Worm (Caenorhabditis elegans) whole organism, mixed stage, embryonic: ENCODE data around the gene capa-1.

ENCODE experiments used
- M03D4.4 ChIP-seq: sonication (generic microtip); optimal IDR thresholded peaks from 2 replicates; lab custom pipeline; 2017; ENCODE audit warnings: mild to moderate bottlenecking, missing genetic modification characterization, missing compliant biosample characterization
- blmp-1 ChIP-seq: fragments of 150-350 bp; optimal IDR thresholded peaks from 2 replicates; lab custom pipeline; 2014; ENCODE audit warnings: missing biosample characterization, missing genetic modification characterization
- ceh-39 ChIP-seq: fragments of 150-350 bp; optimal IDR thresholded peaks from 2 replicates; lab custom pipeline; 2014; ENCODE audit warnings: missing biosample characterization, missing genetic modification characterization
- ceh-43 ChIP-seq: fragments of 200-800 bp; sonication (Bioruptor generic); optimal IDR thresholded peaks from 2 replicates; lab custom pipeline; 2018; ENCODE audit warnings: mild to moderate bottlenecking, missing genetic modification characterization, moderate library complexity, missing compliant biosample characterization
- ceh-83 ChIP-seq: fragments of 200-800 bp; sonication (Bioruptor generic); optimal IDR thresholded peaks from 2 replicates; lab custom pipeline; 2018; ENCODE audit warnings: mild to moderate bottlenecking, missing genetic modification characterization, missing compliant biosample characterization
- ces-1 ChIP-seq: fragments of 150-350 bp; optimal IDR thresholded peaks from 2 replicates; lab custom pipeline; 2014; ENCODE audit warnings: missing biosample characterization, missing genetic modification reagents, missing genetic modification characterization
- elt-1 ChIP-seq: sonication (generic microtip); optimal IDR thresholded peaks from 2 replicates; lab custom pipeline; 2017; ENCODE audit warnings: missing genetic modification characterization, mild to moderate bottlenecking, missing compliant biosample characterization, antibody characterized with exemption, moderate library complexity, borderline replicate concordance; ENCODE audit not compliant: insufficient read depth
- elt-3 ChIP-seq: fragments of 150-350 bp; optimal IDR thresholded peaks from 2 replicates; lab custom pipeline; 2014; ENCODE audit warnings: missing biosample characterization, missing genetic modification characterization
- flh-1 ChIP-seq: fragments of 200-800 bp; sonication (Bioruptor generic); optimal IDR thresholded peaks from 2 replicates; lab custom pipeline; 2018; ENCODE audit warnings: mild to moderate bottlenecking, missing genetic modification characterization, moderate library complexity, missing compliant biosample characterization
- hlh-1 ChIP-seq: fragments of 150-350 bp; optimal IDR thresholded peaks from 2 replicates; lab custom pipeline; 2014; ENCODE audit warnings: missing biosample characterization, missing genetic modification reagents, missing genetic modification characterization
- lin-13 ChIP-seq: fragments of 150-350 bp; optimal IDR thresholded peaks from 2 replicates; lab custom pipeline; 2014; ENCODE audit warnings: missing biosample characterization, missing genetic modification characterization
- lin-32 ChIP-seq: fragments of 200-800 bp; sonication (Bioruptor generic); optimal IDR thresholded peaks from 2 replicates; lab custom pipeline; 2018; ENCODE audit warnings: mild to moderate bottlenecking, missing genetic modification characterization, missing compliant biosample characterization
- lsy-2 ChIP-seq: fragments of 150-350 bp; optimal IDR thresholded peaks from 2 replicates; lab custom pipeline; 2014; ENCODE audit warnings: missing biosample characterization, missing genetic modification characterization
- mab-5 ChIP-seq: fragments of 150-350 bp; optimal IDR thresholded peaks from 2 replicates; lab custom pipeline; 2014; ENCODE audit warnings: missing biosample characterization, missing genetic modification characterization
- mep-1 ChIP-seq: fragments of 150-350 bp; optimal IDR thresholded peaks from 2 replicates; lab custom pipeline; 2017; ENCODE audit warnings: missing biosample characterization, missing genetic modification reagents, missing genetic modification characterization, inconsistent platforms
- mls-2 ChIP-seq: sonication (generic microtip); optimal IDR thresholded peaks from 2 replicates; lab custom pipeline; 2016; ENCODE audit warnings: mild to moderate bottlenecking, missing genetic modification characterization, moderate library complexity, missing compliant biosample characterization
- nhr-12 ChIP-seq: fragments of 150-350 bp; optimal IDR thresholded peaks from 2 replicates; lab custom pipeline; 2014; ENCODE audit warnings: missing biosample characterization, missing genetic modification characterization
- nhr-2 ChIP-seq: fragments of 150-350 bp; optimal IDR thresholded peaks from 2 replicates; lab custom pipeline; 2014; ENCODE audit warnings: missing biosample characterization, missing genetic modification characterization
- nhr-237 ChIP-seq: fragments of 150-350 bp; optimal IDR thresholded peaks from 2 replicates; lab custom pipeline; 2014; ENCODE audit warnings: missing biosample characterization, missing genetic modification characterization
- nhr-28 ChIP-seq: fragments of 150-350 bp; optimal IDR thresholded peaks from 2 replicates; lab custom pipeline; 2014; ENCODE audit warnings: missing biosample characterization, missing genetic modification characterization
- nhr-76 ChIP-seq: sonication (generic microtip); optimal IDR thresholded peaks from 2 replicates; lab custom pipeline; 2017; ENCODE audit warnings: missing biosample characterization, missing genetic modification characterization
- pha-4 ChIP-seq: fragments of 150-350 bp; optimal IDR thresholded peaks from 2 replicates; lab custom pipeline; 2018; ENCODE audit warnings: missing biosample characterization, missing genetic modification reagents, missing genetic modification characterization
- sem-2 ChIP-seq: fragments of 200-800 bp; sonication (Bioruptor generic); optimal IDR thresholded peaks from 2 replicates; lab custom pipeline; 2018; ENCODE audit warnings: mild to moderate bottlenecking, missing genetic modification characterization, missing compliant biosample characterization
- snpc-4 ChIP-seq: fragments of 150-350 bp; optimal IDR thresholded peaks from 2 replicates; lab custom pipeline; 2014; ENCODE audit warnings: missing biosample characterization, missing genetic modification characterization
- sptf-1 ChIP-seq: sonication (generic microtip); optimal IDR thresholded peaks from 2 replicates; lab custom pipeline; 2017; ENCODE audit warnings: mild to moderate bottlenecking, missing genetic modification characterization, moderate library complexity, missing compliant biosample characterization
- tbx-8 ChIP-seq: fragments of 200-800 bp; sonication (Bioruptor generic); optimal IDR thresholded peaks from 2 replicates; lab custom pipeline; 2018; ENCODE audit warnings: mild to moderate bottlenecking, missing genetic modification characterization, moderate library complexity, missing compliant biosample characterization
- unc-120 ChIP-seq: sonication (generic microtip); optimal IDR thresholded peaks from 2 replicates; lab custom pipeline; 2017; ENCODE audit warnings: missing genetic modification characterization, missing compliant biosample characterization; ENCODE audit not compliant: poor library complexity, severe bottlenecking
- unc-39 ChIP-seq: fragments of 150-350 bp; optimal IDR thresholded peaks from 2 replicates; lab custom pipeline; 2014; ENCODE audit warnings: missing biosample characterization, missing genetic modification characterization
- unc-62 ChIP-seq: fragments of 150-350 bp; optimal IDR thresholded peaks from 2 replicates; lab custom pipeline; 2014; ENCODE audit warnings: missing biosample characterization, missing genetic modification reagents, missing genetic modification characterization
- zip-8 ChIP-seq: fragments of 150-350 bp; optimal IDR thresholded peaks from 2 replicates; lab custom pipeline; 2014; ENCODE audit warnings: missing biosample characterization, missing genetic modification characterization
- ztf-11 ChIP-seq: fragments of 150-350 bp; optimal IDR thresholded peaks from 2 replicates; lab custom pipeline; 2014; ENCODE audit warnings: missing biosample characterization, missing genetic modification characterization

The capa-1 gene

ce11 chrX:5890080-5890479 lies 29.1 kb upstream of the capa-1 start, which contains the start of gene F49E10.2:
Gene F49E10.2 (plus strand): TSS chrX:5890380.
- no peak for TF ChIP-seq elt-1
- no peak for TF ChIP-seq sptf-1 (tag; lab: Kevin White, UChicago)
- TF ChIP-seq zip-8 (tag; lab: Kevin White, UChicago) = no peak
- no peak for TF ChIP-seq M03D4.4 (tag; lab: Kevin White, UChicago)
- no peak for TF ChIP-seq unc-120 (tag; lab: Kevin White, UChicago)
- TF ChIP-seq blmp-1 (tag; lab: Kevin White, UChicago) = no peak
- TF ChIP-seq mls-2 (tag; lab: Kevin White, UChicago) = no peak
- no peak for TF ChIP-seq snpc-4
- TF ChIP-seq mep-1 = no peak
- TF ChIP-seq ceh-43 (GFP tag; lab: Kevin White, UChicago) = no peak
- TF ChIP-seq nhr-237 (tag; lab: Kevin White, UChicago) = no peak
- no peak for TF ChIP-seq nhr-2 (tag; lab: Kevin White, UChicago)
- no peak for TF ChIP-seq nhr-28 (tag; lab: Kevin White, UChicago)
- TF ChIP-seq unc-62 = no peak
- no peak for TF ChIP-seq ceh-83 (GFP tag; lab: Kevin White, UChicago)
- no peak for TF ChIP-seq sem-2 (GFP tag; lab: Kevin White, UChicago)
- TF ChIP-seq flh-1 (GFP tag; lab: Kevin White, UChicago) = no peak
- no peak for TF ChIP-seq nhr-76 (tag; lab: Kevin White, UChicago)
- TF ChIP-seq tbx-8 (GFP tag; lab: Kevin White, UChicago) = no peak
- no peak for TF ChIP-seq ztf-11

ce11 chrX:5896001-5896400 lies 23.2 kb upstream of the capa-1 start:
- TF ChIP-seq nhr-237 (tag; lab: Kevin White, UChicago) (no peak), ces-1 (GFP tag; lab: Kevin White, UChicago) (peak; percentile 69), mep-1 (peak; percentile 9)

ce11 chrX:5897038-5897437 lies 22.2 kb upstream of the capa-1 start, which contains the start of gene tbc-16:
Gene tbc-16 (plus strand): TSS chrX:5897338.
- TF ChIP-seq mep-1 (no peak), hlh-1 (tag; lab: Kevin White, UChicago) (no peak), lin-32 (GFP tag; lab: Kevin White, UChicago) (no peak), unc-62 (no peak), unc-120 (tag; lab: Kevin White, UChicago) (no peak), zip-8 (tag; lab: Kevin White, UChicago) (no peak), unc-39 (no peak), nhr-28 (tag; lab: Kevin White, UChicago) (no peak), M03D4.4 (tag; lab: Kevin White, UChicago) (no peak), elt-1 (no peak)

- TF ChIP-seq sptf-1 (tag; lab: Kevin White, UChicago) = no peak
- no peak for TF ChIP-seq lsy-2 (tag; lab: Kevin White, UChicago)
- TF ChIP-seq unc-120 (tag; lab: Kevin White, UChicago) = no peak
- TF ChIP-seq nhr-76 (tag; lab: Kevin White, UChicago) = no peak
- no peak for TF ChIP-seq elt-3
- TF ChIP-seq hlh-1 (tag; lab: Kevin White, UChicago) = no peak
- no peak for TF ChIP-seq mep-1
- no peak for TF ChIP-seq ceh-39 (tag; lab: Kevin White, UChicago)
- TF ChIP-seq pha-4 = no peak
- TF ChIP-seq mab-5 (tag; lab: Kevin White, UChicago) = no peak
- TF ChIP-seq tbx-8 (GFP tag; lab: Kevin White, UChicago) = no peak
- TF ChIP-seq blmp-1 (tag; lab: Kevin White, UChicago) = no peak
- TF ChIP-seq ces-1 (GFP tag; lab: Kevin White, UChicago) = no peak
- TF ChIP-seq nhr-2 (tag; lab: Kevin White, UChicago) = no peak
- no peak for TF ChIP-seq flh-1 (GFP tag; lab: Kevin White, UChicago)
Measured at ce11 chrX:5901499-5901898, 17.7 kb upstream of the capa-1 start.

ce11 chrX:5903896-5904295 lies 15.3 kb upstream of the capa-1 start:
- TF ChIP-seq ces-1 (GFP tag; lab: Kevin White, UChicago) = peak; percentile 74
- no peak for TF ChIP-seq nhr-28 (tag; lab: Kevin White, UChicago)

- no peak for TF ChIP-seq elt-3
- TF ChIP-seq nhr-76 (tag; lab: Kevin White, UChicago) = no peak
- no peak for TF ChIP-seq flh-1 (GFP tag; lab: Kevin White, UChicago)
- TF ChIP-seq hlh-1 (tag; lab: Kevin White, UChicago) = no peak
- no peak for TF ChIP-seq lin-13
- no peak for TF ChIP-seq M03D4.4 (tag; lab: Kevin White, UChicago)
- no peak for TF ChIP-seq nhr-12
Measured at ce11 chrX:5904603-5905081, 14.6 kb upstream of the capa-1 start, which contains the start of gene nlp-49. Gene nlp-49 (plus strand): TSS chrX:5904653.
